Fruit fly (Drosophila melanogaster) whole organism, embryonic: ENCODE results near the gene IntS6.

Experiments used
- B-H1 ChIP-seq: fragments of 200-800 bp; sonication (Bioruptor generic); IDR thresholded peaks from 3 replicates; pipeline ENCODE4 v1.3.6; 2022; ENCODE audit warnings: missing biosample characterization, missing genetic modification characterization
- B-H2 ChIP-seq: fragments of 200-800 bp; sonication (Bioruptor generic); optimal IDR thresholded peaks from 2 replicates; lab custom pipeline; 2018; ENCODE audit warnings: missing biosample characterization, mild to moderate bottlenecking, missing genetic modification characterization
- CG10267 ChIP-seq: fragments of 200-800 bp; sonication (Bioruptor generic); optimal IDR thresholded peaks from 2 replicates; lab custom pipeline; 2018; ENCODE audit warnings: missing biosample characterization, mild to moderate bottlenecking, missing genetic modification characterization, moderate library complexity
- CG11504 ChIP-seq: fragments of 200-800 bp; sonication (Bioruptor generic); optimal IDR thresholded peaks from 3 replicates; lab custom pipeline; 2019; ENCODE audit warnings: missing biosample characterization, mild to moderate bottlenecking, missing genetic modification characterization, moderate library complexity
- CG11723 ChIP-seq: fragments of 200-800 bp; sonication (Bioruptor generic); optimal IDR thresholded peaks from 2 replicates; lab custom pipeline; 2017; ENCODE audit warnings: missing biosample characterization, mild to moderate bottlenecking, missing genetic modification characterization
- CG12236 ChIP-seq: fragments of 200-800 bp; sonication (Bioruptor generic); optimal IDR thresholded peaks from 2 replicates; lab custom pipeline; 2016; ENCODE audit warnings: missing biosample characterization, missing genetic modification characterization
- CG12659 ChIP-seq: fragments of 200-800 bp; sonication (Bioruptor generic); optimal IDR thresholded peaks from 3 replicates; lab custom pipeline; 2017; ENCODE audit warnings: mild to moderate bottlenecking, missing biosample characterization, missing genetic modification reagents, missing genetic modification characterization
- CG12769 ChIP-seq: fragments of 200-800 bp; sonication (Bioruptor generic); optimal IDR thresholded peaks from 2 replicates; lab custom pipeline; 2019; ENCODE audit warnings: missing biosample characterization, mild to moderate bottlenecking, missing genetic modification characterization, moderate library complexity
- CG14710 ChIP-seq: fragments of 200-800 bp; sonication (Bioruptor generic); optimal IDR thresholded peaks from 3 replicates; lab custom pipeline; 2019; ENCODE audit warnings: missing biosample characterization, mild to moderate bottlenecking, missing genetic modification characterization, moderate library complexity
- CG14860 ChIP-seq: fragments of 200-800 bp; sonication (Bioruptor generic); IDR thresholded peaks from 3 replicates; pipeline ENCODE4 v1.3.6; 2022; ENCODE audit warnings: missing biosample characterization, missing genetic modification characterization; ENCODE audit not compliant: partially characterized antibody
- CG14965 ChIP-seq: fragments of 200-800 bp; sonication (Bioruptor generic); optimal IDR thresholded peaks from 2 replicates; lab custom pipeline; 2016; ENCODE audit warnings: missing biosample characterization, missing genetic modification characterization, borderline replicate concordance
- CG15269 ChIP-seq: fragments of 200-800 bp; sonication (Bioruptor generic); optimal IDR thresholded peaks from 2 replicates; lab custom pipeline; 2018; ENCODE audit warnings: missing biosample characterization, mild to moderate bottlenecking, missing genetic modification characterization, moderate library complexity
- CG17802 ChIP-seq: fragments of 200-800 bp; sonication (Bioruptor generic); optimal IDR thresholded peaks from 2 replicates; lab custom pipeline; 2018; ENCODE audit warnings: missing biosample characterization, mild to moderate bottlenecking, missing genetic modification characterization, moderate library complexity
- CG30020 ChIP-seq: fragments of 200-800 bp; optimal IDR thresholded peaks from 2 replicates; lab custom pipeline; 2019; ENCODE audit warnings: missing biosample characterization, mild to moderate bottlenecking, missing genetic modification characterization, moderate library complexity
- CG3065 ChIP-seq: fragments of 200-800 bp; sonication (Bioruptor generic); optimal IDR thresholded peaks from 2 replicates; lab custom pipeline; 2016; ENCODE audit warnings: missing biosample characterization, missing genetic modification characterization
- CG31365 ChIP-seq: fragments of 200-800 bp; sonication (Bioruptor generic); optimal IDR thresholded peaks from 2 replicates; lab custom pipeline; 2018; ENCODE audit warnings: missing biosample characterization, mild to moderate bottlenecking, missing genetic modification characterization
- CG3407 ChIP-seq: fragments of 200-800 bp; sonication (Bioruptor generic); optimal IDR thresholded peaks from 2 replicates; lab custom pipeline; 2018; ENCODE audit warnings: missing biosample characterization, mild to moderate bottlenecking, missing genetic modification characterization
- CG3847 ChIP-seq: fragments of 200-800 bp; sonication (Bioruptor generic); IDR thresholded peaks from 2 replicates; pipeline ENCODE4 v1.3.6; 2022; ENCODE audit warnings: missing biosample characterization, missing genetic modification characterization
- CG42726 ChIP-seq: fragments of 200-800 bp; sonication (Bioruptor generic); IDR thresholded peaks from 2 replicates; pipeline ENCODE4 v1.3.6; 2022; ENCODE audit warnings: missing biosample characterization, missing genetic modification characterization; ENCODE audit not compliant: partially characterized antibody
- CG6689 ChIP-seq: fragments of 200-800 bp; sonication (Bioruptor generic); IDR thresholded peaks from 2 replicates; pipeline ENCODE4 v1.3.6; 2022; ENCODE audit warnings: missing biosample characterization, missing genetic modification characterization
- CG6765 ChIP-seq: fragments of 200-800 bp; sonication (Bioruptor generic); optimal IDR thresholded peaks from 3 replicates; lab custom pipeline; 2017; ENCODE audit warnings: missing biosample characterization, mild to moderate bottlenecking, missing genetic modification characterization
- CG8089 ChIP-seq: fragments of 200-800 bp; sonication (Bioruptor generic); optimal IDR thresholded peaks from 3 replicates; lab custom pipeline; 2016; ENCODE audit warnings: missing biosample characterization, missing genetic modification characterization
- CG8478 ChIP-seq: fragments of >200 bp; optimal IDR thresholded peaks from 2 replicates; lab custom pipeline; 2018
- Doc3 ChIP-seq: fragments of 200-800 bp; sonication (Bioruptor generic); IDR thresholded peaks from 3 replicates; pipeline ENCODE4 v1.3.6; 2022; ENCODE audit warnings: missing biosample characterization, missing genetic modification characterization; ENCODE audit not compliant: partially characterized antibody
- ERR ChIP-seq: fragments of 200-800 bp; sonication (Bioruptor generic); optimal IDR thresholded peaks from 2 replicates; lab custom pipeline; 2016; ENCODE audit warnings: missing biosample characterization, missing genetic modification characterization
- Hsf ChIP-seq: fragments of 200-800 bp; sonication (Bioruptor generic); optimal IDR thresholded peaks from 3 replicates; lab custom pipeline; 2016; ENCODE audit warnings: missing biosample characterization, missing genetic modification characterization
- MBD-R2 ChIP-seq: fragments of 200-800 bp; sonication (Bioruptor generic); IDR thresholded peaks from 2 replicates; pipeline ENCODE4 v1.3.6; 2022; ENCODE audit warnings: missing biosample characterization, missing genetic modification characterization
- PHDP ChIP-seq: fragments of 200-800 bp; sonication (Bioruptor generic); optimal IDR thresholded peaks from 3 replicates; lab custom pipeline; 2018; ENCODE audit warnings: missing biosample characterization, mild to moderate bottlenecking, missing genetic modification characterization, moderate library complexity
- Pdp1 ChIP-seq, 2 experiments: fragments of 200-800 bp; sonication (Bioruptor generic); optimal IDR thresholded peaks; 3 replicates each; lab custom pipeline; 2016; ENCODE audit warnings: missing biosample characterization in 2 of 2, missing genetic modification characterization in 2 of 2, mild to moderate bottlenecking in 1 of 2, moderate library complexity in 1 of 2
- TFAM ChIP-seq: fragments of 200-800 bp; sonication (Bioruptor generic); optimal IDR thresholded peaks from 2 replicates; lab custom pipeline; 2017; ENCODE audit warnings: missing biosample characterization, missing genetic modification characterization, inconsistent platforms
- Taf1 ChIP-seq: fragments of 200-800 bp; sonication (Bioruptor generic); IDR thresholded peaks from 2 replicates; pipeline ENCODE4 v1.3.6; 2022; ENCODE audit warnings: missing biosample characterization, missing genetic modification characterization
- abd-A ChIP-seq: fragments of 200-800 bp; sonication (Bioruptor generic); optimal IDR thresholded peaks from 3 replicates; lab custom pipeline; 2019; ENCODE audit warnings: missing biosample characterization, mild to moderate bottlenecking, missing genetic modification characterization, moderate library complexity
- al ChIP-seq: fragments of 200-800 bp; sonication (Bioruptor generic); IDR thresholded peaks from 2 replicates; pipeline ENCODE4 v1.3.6; 2022; ENCODE audit warnings: missing biosample characterization, missing genetic modification characterization
- chif ChIP-seq, 2 experiments: fragments of 200-800 bp; sonication (Bioruptor generic); optimal IDR thresholded peaks; 3 replicates each; lab custom pipeline; 2016; ENCODE audit warnings: missing biosample characterization in 2 of 2, missing genetic modification characterization in 2 of 2
- corto ChIP-seq: fragments of 200-800 bp; sonication (Bioruptor generic); optimal IDR thresholded peaks from 2 replicates; lab custom pipeline; 2016; ENCODE audit warnings: missing biosample characterization, mild to moderate bottlenecking, missing genetic modification characterization, moderate library complexity
- crc ChIP-seq: fragments of 200-800 bp; sonication (Bioruptor generic); optimal IDR thresholded peaks from 2 replicates; lab custom pipeline; 2016; ENCODE audit warnings: missing biosample characterization, missing genetic modification characterization
- dan ChIP-seq: fragments of 200-800 bp; sonication (Bioruptor generic); IDR thresholded peaks from 2 replicates; pipeline ENCODE4 v1.3.6; 2022; ENCODE audit warnings: missing biosample characterization, missing genetic modification characterization
- dmrt99B ChIP-seq: fragments of 200-800 bp; sonication (Bioruptor generic); optimal IDR thresholded peaks from 2 replicates; lab custom pipeline; 2018; ENCODE audit warnings: missing biosample characterization, mild to moderate bottlenecking, missing genetic modification characterization, moderate library complexity
- dysf ChIP-seq: fragments of 200-800 bp; sonication (Bioruptor generic); IDR thresholded peaks from 3 replicates; pipeline ENCODE4 v1.3.6; 2022; ENCODE audit warnings: missing biosample characterization, missing genetic modification characterization
- eve ChIP-seq, 2 experiments: fragments of >200 bp; optimal IDR thresholded peaks; 2 replicates each; lab custom pipeline; 2017; ENCODE audit warnings: missing biosample characterization in 2 of 2, missing genetic modification characterization in 2 of 2
- kay ChIP-seq: fragments of 200-800 bp; sonication (Bioruptor generic); optimal IDR thresholded peaks from 2 replicates; lab custom pipeline; 2016; ENCODE audit warnings: missing biosample characterization, missing genetic modification characterization
- nmo ChIP-seq: fragments of 200-800 bp; sonication (Bioruptor generic); optimal IDR thresholded peaks from 2 replicates; lab custom pipeline; 2018; ENCODE audit warnings: missing biosample characterization, mild to moderate bottlenecking, missing genetic modification characterization, moderate library complexity
- p53 ChIP-seq: fragments of 200-800 bp; sonication (Bioruptor generic); optimal IDR thresholded peaks from 2 replicates; lab custom pipeline; 2016; ENCODE audit warnings: missing biosample characterization, missing genetic modification characterization
- pb ChIP-seq: fragments of 200-800 bp; sonication (Bioruptor generic); optimal IDR thresholded peaks from 3 replicates; lab custom pipeline; 2016; ENCODE audit warnings: missing biosample characterization, missing genetic modification characterization
- sens ChIP-seq: fragments of 200-800 bp; sonication (Bioruptor generic); peaks from one replicate; lab custom pipeline; 2016; ENCODE audit warnings: missing biosample characterization, missing genetic modification characterization
- sens-2 ChIP-seq: fragments of 200-800 bp; sonication (Bioruptor generic); IDR thresholded peaks from 2 replicates; pipeline ENCODE4 v1.3.6; 2022; ENCODE audit warnings: missing biosample characterization, missing genetic modification characterization
- stc ChIP-seq: fragments of 200-800 bp; sonication (Bioruptor generic); IDR thresholded peaks from 2 replicates; pipeline ENCODE4 v1.3.6; 2022; ENCODE audit warnings: missing biosample characterization, missing genetic modification characterization
- tna ChIP-seq: fragments of 200-800 bp; sonication (Bioruptor generic); IDR thresholded peaks from 2 replicates; pipeline ENCODE4 v1.3.6; 2022; ENCODE audit warnings: missing biosample characterization, missing genetic modification characterization; ENCODE audit not compliant: partially characterized antibody

Gene IntS6

dm6 chrX:5745840-5746815 is 926 bp downstream of the IntS6 start (continued):
- TF ChIP-seq MBD-R2 (no peak; the same call in 1 of the 2 replicates), tna (no peak), chif (GFP tag; optimal IDR thresholded peaks at IDR 0.05; lab: Kevin White, UChicago) (peak in 1 of 2 experiments; percentile 53), sens (peak; percentile 86), abd-A (peak; percentile 53), CG14860 (GFP tag; lab: Robert Waterston, UW) (peak; percentile 48; the same call in 2 of the 3 replicates), B-H2 (GFP tag; lab: Kevin White, UChicago) (peak; percentile 60), CG10267 (peak; percentile 23), CG8089 (GFP tag; lab: Kevin White, UChicago) (peak; percentile 25), nmo (GFP tag; lab: Kevin White, UChicago) (peak; percentile 62), PHDP (peak; percentile 82), CG3847 (GFP tag; lab: Robert Waterston, UW) (peak; percentile 81), CG11504 (tag; lab: Kevin White, UChicago) (peak; percentile 74), CG12659 (GFP tag; lab: Kevin White, UChicago) (peak; percentile 80), CG3065 (no peak), ERR (GFP tag; lab: Kevin White, UChicago) (no peak), Hsf (GFP tag; lab: Kevin White, UChicago) (peak; percentile 48), CG14965 (GFP tag; lab: Kevin White, UChicago) (no peak), CG42726 (GFP tag; lab: Robert Waterston, UW) (no peak), kay (GFP tag; lab: Kevin White, UChicago) (no peak), dmrt99B (peak; percentile 75), Doc3 (GFP tag; lab: Robert Waterston, UW) (0 out of 3 replicates have a peak, but pooled peaks have one; percentile 27), CG15269 (peak; percentile 82), CG31365 (tag; lab: Kevin White, UChicago) (peak; percentile 21), dan (no peak), dysf (GFP tag; lab: Robert Waterston, UW) (peak; percentile 74), eve (GFP tag; optimal IDR thresholded peaks at IDR 0.05; lab: Kevin White, UChicago) (no peak), CG3407 (GFP tag; lab: Kevin White, UChicago) (peak; percentile 51), TFAM (no peak), corto (peak; percentile 56), sens-2 (GFP tag; lab: Robert Waterston, UW) (peak; percentile 79), CG11723 (GFP tag; lab: Kevin White, UChicago) (peak; percentile 60), al (GFP tag; lab: Robert Waterston, UW) (peak; percentile 61), p53 (GFP tag; lab: Kevin White, UChicago) (no peak), pb (no peak), CG12236 (GFP tag; lab: Kevin White, UChicago) (peak; percentile 3), CG30020 (peak; percentile 23), crc (GFP tag; lab: Kevin White, UChicago) (peak; percentile 18), CG12769 (tag; lab: Kevin White, UChicago) (peak; percentile 89), CG8478 (lab: Kevin White, UChicago) (no peak), Taf1 (peak; percentile 58), stc (GFP tag; lab: Robert Waterston, UW) (peak; percentile 71), CG14710 (tag; lab: Kevin White, UChicago) (peak; percentile 43), Pdp1 (GFP tag; optimal IDR thresholded peaks at IDR 0.05; lab: Kevin White, UChicago) (peak in 1 of 2 experiments; percentile 59), CG6689 (peak; percentile 71), CG17802 (tag; lab: Kevin White, UChicago) (peak; percentile 60), CG6765 (GFP tag; lab: Kevin White, UChicago) (peak; percentile 54), B-H1 (peak; percentile 61)
